Fruit fly (Drosophila melanogaster) whole organism, embryonic: ENCODE data around the gene CG15880.

ENCODE experiments used
- Ada2b ChIP-seq: fragments of 200-800 bp; sonication (Bioruptor generic); IDR thresholded peaks from 2 replicates; pipeline ENCODE4 v1.3.6; 2022; ENCODE audit warnings: missing biosample characterization, missing genetic modification characterization
- CG10267 ChIP-seq: fragments of 200-800 bp; sonication (Bioruptor generic); optimal IDR thresholded peaks from 2 replicates; lab custom pipeline; 2018; ENCODE audit warnings: missing biosample characterization, mild to moderate bottlenecking, missing genetic modification characterization, moderate library complexity
- CG11398 ChIP-seq: fragments of 200-800 bp; sonication (Bioruptor generic); optimal IDR thresholded peaks from 2 replicates; lab custom pipeline; 2016; ENCODE audit warnings: missing biosample characterization, missing genetic modification characterization
- CG15011 ChIP-seq: fragments of 200-800 bp; sonication (Bioruptor generic); optimal IDR thresholded peaks from 3 replicates; lab custom pipeline; 2018; ENCODE audit warnings: missing biosample characterization, mild to moderate bottlenecking, missing genetic modification characterization
- CG15269 ChIP-seq: fragments of 200-800 bp; sonication (Bioruptor generic); optimal IDR thresholded peaks from 2 replicates; lab custom pipeline; 2018; ENCODE audit warnings: missing biosample characterization, mild to moderate bottlenecking, missing genetic modification characterization, moderate library complexity
- CG1529 ChIP-seq: fragments of 200-800 bp; sonication (Bioruptor generic); optimal IDR thresholded peaks from 3 replicates; lab custom pipeline; 2018; ENCODE audit warnings: missing biosample characterization, missing genetic modification characterization
- CG1602 ChIP-seq: fragments of 200-800 bp; sonication (Bioruptor generic); optimal IDR thresholded peaks from 3 replicates; lab custom pipeline; 2016; ENCODE audit warnings: missing biosample characterization, missing genetic modification characterization
- CG16813 ChIP-seq: fragments of 200-800 bp; sonication (Bioruptor generic); IDR thresholded peaks from 3 replicates; pipeline ENCODE4 v1.3.6; 2022; ENCODE audit warnings: missing biosample characterization, missing genetic modification characterization; ENCODE audit not compliant: partially characterized antibody
- CG17186 ChIP-seq: fragments of 200-800 bp; sonication (Bioruptor generic); optimal IDR thresholded peaks from 3 replicates; lab custom pipeline; 2017; ENCODE audit warnings: missing biosample characterization, missing genetic modification reagents, missing genetic modification characterization
- CG17802 ChIP-seq: fragments of 200-800 bp; sonication (Bioruptor generic); optimal IDR thresholded peaks from 2 replicates; lab custom pipeline; 2018; ENCODE audit warnings: missing biosample characterization, mild to moderate bottlenecking, missing genetic modification characterization, moderate library complexity
- CG18619 ChIP-seq: fragments of 200-800 bp; sonication (Bioruptor generic); optimal IDR thresholded peaks from 3 replicates; lab custom pipeline; 2017; ENCODE audit warnings: missing biosample characterization, mild to moderate bottlenecking, missing genetic modification characterization
- CG2116 ChIP-seq: fragments of 200-800 bp; sonication (Bioruptor generic); optimal IDR thresholded peaks from 3 replicates; lab custom pipeline; 2018; ENCODE audit warnings: missing biosample characterization, mild to moderate bottlenecking, missing genetic modification characterization
- CG2875 ChIP-seq: fragments of 200-800 bp; sonication (Bioruptor generic); optimal IDR thresholded peaks from 2 replicates; lab custom pipeline; 2017; ENCODE audit warnings: missing biosample characterization, mild to moderate bottlenecking, missing genetic modification characterization, missing genetic modification reagents
- CG6175 ChIP-seq: fragments of 200-800 bp; sonication (Bioruptor generic); IDR thresholded peaks from 3 replicates; pipeline ENCODE4 v1.3.6; 2022; ENCODE audit warnings: missing biosample characterization, missing genetic modification characterization
- CG8388 ChIP-seq: fragments of 200-800 bp; sonication (Bioruptor generic); optimal IDR thresholded peaks from 2 replicates; lab custom pipeline; 2019; ENCODE audit warnings: missing biosample characterization, mild to moderate bottlenecking, missing genetic modification characterization, moderate library complexity
- CG8944 ChIP-seq: fragments of 200-800 bp; sonication (Bioruptor generic); optimal IDR thresholded peaks from 3 replicates; lab custom pipeline; 2016; ENCODE audit warnings: missing biosample characterization, missing genetic modification characterization
- Camta ChIP-seq: fragments of 200-800 bp; sonication (Bioruptor generic); optimal IDR thresholded peaks from 2 replicates; lab custom pipeline; 2016; ENCODE audit warnings: missing biosample characterization, missing genetic modification characterization
- Dip3 ChIP-seq: fragments of 200-800 bp; sonication (Bioruptor generic); optimal IDR thresholded peaks from 3 replicates; lab custom pipeline; 2016; ENCODE audit warnings: missing biosample characterization, missing genetic modification characterization
- Dp ChIP-seq: fragments of 200-800 bp; sonication (Bioruptor generic); optimal IDR thresholded peaks from 2 replicates; lab custom pipeline; 2018; ENCODE audit warnings: missing biosample characterization, mild to moderate bottlenecking, missing genetic modification characterization, moderate library complexity
- E2f2 ChIP-seq: fragments of 200-800 bp; sonication (Bioruptor generic); IDR thresholded peaks from 2 replicates; pipeline ENCODE4 v1.3.6; 2022; ENCODE audit warnings: missing biosample characterization, missing genetic modification characterization
- Hey ChIP-seq: fragments of 200-800 bp; sonication (Bioruptor generic); optimal IDR thresholded peaks from 3 replicates; lab custom pipeline; 2018; ENCODE audit warnings: missing biosample characterization, mild to moderate bottlenecking, missing genetic modification characterization
- HmgZ ChIP-seq: fragments of 200-800 bp; sonication (Bioruptor generic); optimal IDR thresholded peaks from 2 replicates; lab custom pipeline; 2018; ENCODE audit warnings: missing biosample characterization, mild to moderate bottlenecking, missing genetic modification characterization
- Hr51 ChIP-seq, 2 experiments: fragments of 200-800 bp; sonication (Bioruptor generic); optimal IDR thresholded peaks; 2 replicates in 1 of 2; 3 replicates in 1 of 2; lab custom pipeline; 2016 to 2018; ENCODE audit warnings: missing biosample characterization in 2 of 2, missing genetic modification characterization in 2 of 2, mild to moderate bottlenecking in 1 of 2, moderate library complexity in 1 of 2
- Jarid2 ChIP-seq: fragments of 200-800 bp; sonication (Bioruptor generic); optimal IDR thresholded peaks from 3 replicates; lab custom pipeline; 2017; ENCODE audit warnings: mild to moderate bottlenecking, missing biosample characterization, missing genetic modification reagents, missing genetic modification characterization
- Kr ChIP-seq: fragments of 200-800 bp; sonication (Bioruptor generic); optimal IDR thresholded peaks from 2 replicates; lab custom pipeline; 2017; ENCODE audit warnings: missing biosample characterization, mild to moderate bottlenecking, missing genetic modification characterization
- Mad ChIP-seq: fragments of 200-800 bp; sonication (Bioruptor generic); optimal IDR thresholded peaks from 2 replicates; lab custom pipeline; 2016; ENCODE audit warnings: missing biosample characterization, missing genetic modification characterization
- NC2α ChIP-seq: fragments of 200-800 bp; sonication (Bioruptor generic); optimal IDR thresholded peaks from 2 replicates; lab custom pipeline; 2016; ENCODE audit warnings: missing biosample characterization, missing genetic modification characterization
- Stat92E ChIP-seq, 3 experiments: fragments of >200 bp in 2 of 3; fragments of 200-800 bp in 1 of 3; sonication (Bioruptor generic) in 1 of 3; optimal IDR thresholded peaks; 2 replicates each; lab custom pipeline; 2017 to 2019; ENCODE audit warnings: missing biosample characterization in 3 of 3, missing genetic modification characterization in 3 of 3, mild to moderate bottlenecking in 1 of 3, moderate library complexity in 1 of 3
- Xrp1 ChIP-seq: fragments of 200-800 bp; sonication (Bioruptor generic); IDR thresholded peaks from 2 replicates; pipeline ENCODE4 v1.3.6; 2022; ENCODE audit warnings: missing biosample characterization, missing genetic modification characterization
- abd-A ChIP-seq: fragments of 200-800 bp; sonication (Bioruptor generic); optimal IDR thresholded peaks from 3 replicates; lab custom pipeline; 2019; ENCODE audit warnings: missing biosample characterization, mild to moderate bottlenecking, missing genetic modification characterization, moderate library complexity
- az2 ChIP-seq: fragments of 200-800 bp; sonication (Bioruptor generic); optimal IDR thresholded peaks from 3 replicates; lab custom pipeline; 2016; ENCODE audit warnings: missing biosample characterization, missing genetic modification characterization
- ci ChIP-seq: fragments of 200-800 bp; sonication (Bioruptor generic); IDR thresholded peaks from 3 replicates; pipeline ENCODE4 v1.3.6; 2022; ENCODE audit warnings: missing biosample characterization, missing genetic modification characterization
- dmrt11E ChIP-seq: fragments of 200-800 bp; sonication (Bioruptor generic); optimal IDR thresholded peaks from 3 replicates; lab custom pipeline; 2018; ENCODE audit warnings: missing biosample characterization, mild to moderate bottlenecking, missing genetic modification characterization, moderate library complexity
- dmrt99B ChIP-seq: fragments of 200-800 bp; sonication (Bioruptor generic); optimal IDR thresholded peaks from 2 replicates; lab custom pipeline; 2018; ENCODE audit warnings: missing biosample characterization, mild to moderate bottlenecking, missing genetic modification characterization, moderate library complexity
- dpn ChIP-seq, 2 experiments: fragments of 200-800 bp; sonication (Bioruptor generic); optimal IDR thresholded peaks; 3 replicates each; lab custom pipeline; 2016; ENCODE audit warnings: missing biosample characterization in 2 of 2, missing genetic modification characterization in 2 of 2
- ems ChIP-seq: fragments of 200-800 bp; sonication (Bioruptor generic); optimal IDR thresholded peaks from 3 replicates; lab custom pipeline; 2016; ENCODE audit warnings: missing biosample characterization, missing genetic modification characterization
- gfzf ChIP-seq: fragments of 200-800 bp; sonication (Bioruptor generic); optimal IDR thresholded peaks from 2 replicates; lab custom pipeline; 2016; ENCODE audit warnings: missing biosample characterization, mild to moderate bottlenecking, missing genetic modification characterization, moderate library complexity
- hbn ChIP-seq: fragments of 200-800 bp; sonication (Bioruptor generic); IDR thresholded peaks from 2 replicates; pipeline ENCODE4 v1.3.6; 2022; ENCODE audit warnings: missing biosample characterization, missing genetic modification characterization; ENCODE audit not compliant: partially characterized antibody
- jigr1 ChIP-seq: fragments of 200-800 bp; sonication (Bioruptor generic); IDR thresholded peaks from 3 replicates; pipeline ENCODE4 v1.3.6; 2022; ENCODE audit warnings: missing biosample characterization, missing genetic modification characterization
- kah ChIP-seq: fragments of 200-800 bp; sonication (Bioruptor generic); optimal IDR thresholded peaks from 2 replicates; lab custom pipeline; 2018; ENCODE audit warnings: missing biosample characterization, mild to moderate bottlenecking, missing genetic modification characterization
- kay ChIP-seq: fragments of 200-800 bp; sonication (Bioruptor generic); optimal IDR thresholded peaks from 2 replicates; lab custom pipeline; 2016; ENCODE audit warnings: missing biosample characterization, missing genetic modification characterization
- lab ChIP-seq: fragments of 200-800 bp; sonication (Bioruptor generic); optimal IDR thresholded peaks from 3 replicates; lab custom pipeline; 2017; ENCODE audit warnings: missing biosample characterization, missing genetic modification characterization, mild to moderate bottlenecking, moderate library complexity, missing genetic modification reagents
- mirr ChIP-seq: fragments of 200-800 bp; sonication (Bioruptor generic); optimal IDR thresholded peaks from 3 replicates; lab custom pipeline; 2018; ENCODE audit warnings: missing biosample characterization, mild to moderate bottlenecking, missing genetic modification characterization
- mld ChIP-seq: fragments of 200-800 bp; sonication (Bioruptor generic); IDR thresholded peaks from 3 replicates; pipeline ENCODE4 v1.3.6; 2022; ENCODE audit warnings: missing biosample characterization, missing genetic modification characterization; ENCODE audit not compliant: partially characterized antibody
- nerfin-1 ChIP-seq: fragments of 200-800 bp; sonication (Bioruptor generic); optimal IDR thresholded peaks from 3 replicates; lab custom pipeline; 2019; ENCODE audit warnings: missing biosample characterization, mild to moderate bottlenecking, missing genetic modification characterization, moderate library complexity
- sr ChIP-seq: fragments of 200-800 bp; sonication (Bioruptor generic); IDR thresholded peaks from 3 replicates; pipeline ENCODE4 v1.3.6; 2022; ENCODE audit warnings: missing biosample characterization, missing genetic modification characterization
- tio ChIP-seq: fragments of 200-800 bp; sonication (Bioruptor generic); optimal IDR thresholded peaks from 2 replicates; lab custom pipeline; 2017; ENCODE audit warnings: missing biosample characterization, missing genetic modification characterization, inconsistent platforms
- vfl ChIP-seq: fragments of 200-800 bp; sonication (Bioruptor generic); optimal IDR thresholded peaks from 2 replicates; lab custom pipeline; 2016; ENCODE audit warnings: missing biosample characterization, missing genetic modification characterization
- zf30C ChIP-seq: fragments of 200-800 bp; sonication (Bioruptor generic); optimal IDR thresholded peaks from 3 replicates; lab custom pipeline; 2018; ENCODE audit warnings: missing biosample characterization, mild to moderate bottlenecking, missing genetic modification characterization

CG15880 gene

dm6 chr2L:850727-851257 is 33.0 kb upstream of the CG15880 start, which contains the start of gene drongo (continued):
- no peak for TF ChIP-seq CG1602
- TF ChIP-seq Camta (GFP tag; lab: Kevin White, UChicago), result no peak
- peak; percentile 95 for TF ChIP-seq Dp
- TF ChIP-seq sr (GFP tag; lab: Robert Waterston, UW), result no peak; the same call in 2 of the 3 replicates
- TF ChIP-seq hbn (GFP tag; lab: Robert Waterston, UW), result peak; percentile 25; the same call in 1 of the 2 replicates
- TF ChIP-seq gfzf (GFP tag; lab: Kevin White, UChicago), result peak; percentile 100
- no peak for TF ChIP-seq CG8944 (GFP tag; lab: Kevin White, UChicago)
- TF ChIP-seq CG18619 (GFP tag; lab: Kevin White, UChicago), result peak; percentile 14
- TF ChIP-seq Xrp1 (GFP tag; lab: Robert Waterston, UW), result 0 out of 2 replicates have a peak, but pooled peaks have one; percentile 30
- peak; percentile 45 for TF ChIP-seq ems (GFP tag; lab: Kevin White, UChicago)
- TF ChIP-seq HmgZ (tag; lab: Kevin White, UChicago), result peak; percentile 77
- TF ChIP-seq Mad (GFP tag; lab: Kevin White, UChicago), result no peak
- peak; percentile 16 for TF ChIP-seq CG1529 (GFP tag; lab: Kevin White, UChicago)
- TF ChIP-seq dmrt99B (tag; lab: Kevin White, UChicago), result no peak
- TF ChIP-seq vfl (GFP tag; lab: Kevin White, UChicago), result peak; percentile 57
- TF ChIP-seq lab, result peak; percentile 71
- TF ChIP-seq jigr1 (GFP tag; lab: Robert Waterston, UW), result no peak
- peak; percentile 24 for TF ChIP-seq CG15269
- peak; percentile 95 for TF ChIP-seq nerfin-1 (tag; lab: Kevin White, UChicago)
- no peak for TF ChIP-seq NC2α (GFP tag; lab: Kevin White, UChicago)
- TF ChIP-seq CG6175, result no peak
- TF ChIP-seq CG2875, result no peak
- peak; percentile 51 for TF ChIP-seq CG10267
- peak; percentile 18 for TF ChIP-seq Dip3 (GFP tag; lab: Kevin White, UChicago)
- TF ChIP-seq Jarid2 (GFP tag; lab: Kevin White, UChicago), result peak; percentile 97
- no peak for TF ChIP-seq CG8388 (GFP tag; lab: Kevin White, UChicago)
- TF ChIP-seq Hr51 (GFP tag; optimal IDR thresholded peaks at IDR 0.05; lab: Kevin White, UChicago), result peak in 1 of 2 experiments; percentile 14
- peak; percentile 12 for TF ChIP-seq CG11398 (GFP tag; lab: Kevin White, UChicago)
- TF ChIP-seq dpn (GFP tag; optimal IDR thresholded peaks at IDR 0.05; lab: Kevin White, UChicago), result peak in 1 of 2 experiments; percentile 44
- TF ChIP-seq Hey, result no peak
- TF ChIP-seq CG16813 (GFP tag; lab: Robert Waterston, UW), result peak; percentile 50; the same call in 1 of the 3 replicates
- TF ChIP-seq CG17802, result peak; percentile 6
- TF ChIP-seq E2f2 (GFP tag; lab: Robert Waterston, UW), result peak; percentile 97
- TF ChIP-seq CG15011, result no peak
- peak; percentile 14 for TF ChIP-seq kay (GFP tag; lab: Kevin White, UChicago)
- peak; percentile 50 for TF ChIP-seq abd-A (tag; lab: Kevin White, UChicago)
- TF ChIP-seq zf30C, result peak; percentile 38
- TF ChIP-seq kah (GFP tag; lab: Kevin White, UChicago), result peak; percentile 83
- TF ChIP-seq mirr (GFP tag; lab: Kevin White, UChicago), result peak; percentile 64
- peak in 1 of 3 experiments; percentile 79 for TF ChIP-seq Stat92E (GFP tag; optimal IDR thresholded peaks at IDR 0.05; lab: Kevin White, UChicago)
- TF ChIP-seq CG17186 (GFP tag; lab: Kevin White, UChicago), result peak; percentile 58
- no peak for TF ChIP-seq az2
- TF ChIP-seq mld (GFP tag; lab: Robert Waterston, UW), result no peak
- no peak for TF ChIP-seq tio (GFP tag; lab: Kevin White, UChicago)
- TF ChIP-seq ci (GFP tag; lab: Robert Waterston, UW), result peak; percentile 76
- no peak for TF ChIP-seq Ada2b (GFP tag; lab: Robert Waterston, UW)
- no peak for TF ChIP-seq dmrt11E (tag; lab: Kevin White, UChicago)
- TF ChIP-seq Kr, result no peak
- peak; percentile 55 for TF ChIP-seq CG2116 (GFP tag; lab: Kevin White, UChicago)
